Worm (Caenorhabditis elegans): ENCODE results near the gene otub-4.

ce11 chrIV:3354757-3355156, 23.2 kb downstream of the otub-4 start, which contains the start of gene F42A6.1:
- TF ChIP-seq W03F9.2 (tag; optimal IDR thresholded peaks at IDR 0.05) (no peak), him-1 (tag; optimal IDR thresholded peaks at IDR 0.05) (no peak), dao-5 (tag; optimal IDR thresholded peaks at IDR 0.05) (no peak)
